Fruit fly (Drosophila melanogaster) whole organism, embryonic: ENCODE data around the gene CG17803.

Experiments
- BtbVII ChIP-seq: fragments of 200-800 bp; sonication (Bioruptor generic); optimal IDR thresholded peaks from 3 replicates; lab custom pipeline; 2017; ENCODE audit warnings: missing biosample characterization, mild to moderate bottlenecking, missing genetic modification characterization
- C15 ChIP-seq: fragments of 200-800 bp; sonication (Bioruptor generic); IDR thresholded peaks from 3 replicates; pipeline ENCODE4 v1.3.6; 2022; ENCODE audit warnings: missing biosample characterization, missing genetic modification characterization
- CG10147 ChIP-seq: fragments of 200-800 bp; sonication (Bioruptor generic); optimal IDR thresholded peaks from 2 replicates; lab custom pipeline; 2019; ENCODE audit warnings: missing biosample characterization, mild to moderate bottlenecking, missing genetic modification characterization, moderate library complexity
- CG11696 ChIP-seq: fragments of 200-800 bp; sonication (Bioruptor generic); IDR thresholded peaks from 2 replicates; pipeline ENCODE4 v1.3.6; 2022; ENCODE audit warnings: missing biosample characterization, missing genetic modification characterization
- CG12071 ChIP-seq: fragments of 200-800 bp; sonication (Bioruptor generic); optimal IDR thresholded peaks from 3 replicates; lab custom pipeline; 2018; ENCODE audit warnings: missing biosample characterization, mild to moderate bottlenecking, missing genetic modification characterization
- CG12219 ChIP-seq: fragments of 200-800 bp; sonication (Bioruptor generic); optimal IDR thresholded peaks from 3 replicates; lab custom pipeline; 2018; ENCODE audit warnings: missing biosample characterization, mild to moderate bottlenecking, missing genetic modification characterization
- CG12299 ChIP-seq: fragments of 200-800 bp; sonication (Bioruptor generic); optimal IDR thresholded peaks from 2 replicates; lab custom pipeline; 2018; ENCODE audit warnings: missing biosample characterization, mild to moderate bottlenecking, missing genetic modification characterization
- CG13624 ChIP-seq: fragments of 200-800 bp; sonication (Bioruptor generic); optimal IDR thresholded peaks from 2 replicates; lab custom pipeline; 2016; ENCODE audit warnings: missing biosample characterization, missing genetic modification characterization
- CG2202 ChIP-seq: fragments of 200-800 bp; sonication (Bioruptor generic); optimal IDR thresholded peaks from 2 replicates; lab custom pipeline; 2018; ENCODE audit warnings: missing biosample characterization, mild to moderate bottlenecking, missing genetic modification characterization
- CG3407 ChIP-seq: fragments of 200-800 bp; sonication (Bioruptor generic); optimal IDR thresholded peaks from 2 replicates; lab custom pipeline; 2018; ENCODE audit warnings: missing biosample characterization, mild to moderate bottlenecking, missing genetic modification characterization
- CG34422 ChIP-seq: fragments of 200-800 bp; sonication (Bioruptor generic); IDR thresholded peaks from 3 replicates; pipeline ENCODE4 v1.3.6; 2022; ENCODE audit warnings: missing biosample characterization, missing genetic modification characterization
- CG4328 ChIP-seq: fragments of 200-800 bp; sonication (Bioruptor generic); optimal IDR thresholded peaks from 3 replicates; lab custom pipeline; 2017; ENCODE audit warnings: missing biosample characterization, missing genetic modification reagents, missing genetic modification characterization
- CG6791 ChIP-seq: fragments of 200-800 bp; sonication (Bioruptor generic); IDR thresholded peaks from 3 replicates; pipeline ENCODE4 v1.3.6; 2022; ENCODE audit warnings: missing biosample characterization, missing genetic modification characterization; ENCODE audit not compliant: partially characterized antibody
- CG7963 ChIP-seq: fragments of 200-800 bp; sonication (Bioruptor generic); IDR thresholded peaks from 3 replicates; pipeline ENCODE4 v1.3.6; 2022; ENCODE audit warnings: missing biosample characterization, missing genetic modification characterization; ENCODE audit not compliant: partially characterized antibody
- CHES-1-like ChIP-seq: fragments of 200-800 bp; sonication (Bioruptor generic); optimal IDR thresholded peaks from 2 replicates; lab custom pipeline; 2016; ENCODE audit warnings: missing biosample characterization, missing genetic modification characterization
- Camta ChIP-seq: fragments of 200-800 bp; sonication (Bioruptor generic); optimal IDR thresholded peaks from 2 replicates; lab custom pipeline; 2016; ENCODE audit warnings: missing biosample characterization, missing genetic modification characterization
- CkIIα-i1 ChIP-seq: fragments of 200-800 bp; sonication (Bioruptor generic); IDR thresholded peaks from 2 replicates; pipeline ENCODE4 v1.3.6; 2022; ENCODE audit warnings: missing biosample characterization, missing genetic modification characterization
- CoRest ChIP-seq: fragments of 200-800 bp; sonication (Bioruptor generic); optimal IDR thresholded peaks from 3 replicates; lab custom pipeline; 2018; ENCODE audit warnings: missing biosample characterization, mild to moderate bottlenecking, missing genetic modification characterization, moderate library complexity
- Deaf1 ChIP-seq: fragments of 200-800 bp; optimal IDR thresholded peaks from 3 replicates; lab custom pipeline; 2019; ENCODE audit warnings: missing biosample characterization, mild to moderate bottlenecking, missing genetic modification characterization, moderate library complexity
- Dip2 ChIP-seq: fragments of 200-800 bp; sonication (Bioruptor generic); IDR thresholded peaks from 2 replicates; pipeline ENCODE4 v1.3.6; 2022; ENCODE audit warnings: missing biosample characterization, missing genetic modification characterization
- Dll ChIP-seq: fragments of 200-800 bp; sonication (Bioruptor generic); IDR thresholded peaks from 4 replicates; pipeline ENCODE4 v1.3.6; 2022; ENCODE audit warnings: missing biosample characterization, missing genetic modification characterization; ENCODE audit not compliant: partially characterized antibody
- Dref ChIP-seq: fragments of 200-800 bp; sonication (Bioruptor generic); IDR thresholded peaks from 2 replicates; pipeline ENCODE4 v1.3.6; 2022; ENCODE audit warnings: missing biosample characterization, missing genetic modification characterization
- GATAe ChIP-seq: fragments of 200-800 bp; sonication (Bioruptor generic); conservative IDR thresholded peaks from 2 replicates; pipeline ENCODE4 v1.3.6; 2022; ENCODE audit warnings: missing biosample characterization, missing genetic modification characterization
- Gsc ChIP-seq: fragments of 200-800 bp; sonication (Bioruptor generic); IDR thresholded peaks from 2 replicates; pipeline ENCODE4 v1.3.6; 2022; ENCODE audit warnings: missing biosample characterization, missing genetic modification characterization
- H2.0 ChIP-seq: fragments of 200-800 bp; sonication (Bioruptor generic); IDR thresholded peaks from 2 replicates; pipeline ENCODE4 v1.3.6; 2022; ENCODE audit warnings: missing biosample characterization, missing genetic modification characterization
- Mes4 ChIP-seq: fragments of 200-800 bp; sonication (Bioruptor generic); optimal IDR thresholded peaks from 2 replicates; lab custom pipeline; 2016; ENCODE audit warnings: missing biosample characterization, missing genetic modification characterization
- Neu2 ChIP-seq: fragments of 200-800 bp; sonication (Bioruptor generic); optimal IDR thresholded peaks from 3 replicates; lab custom pipeline; 2016; ENCODE audit warnings: missing biosample characterization, missing genetic modification characterization, borderline replicate concordance
- Pdp1 ChIP-seq, 2 experiments: fragments of 200-800 bp; sonication (Bioruptor generic); optimal IDR thresholded peaks; 3 replicates each; lab custom pipeline; 2016; ENCODE audit warnings: missing biosample characterization in 2 of 2, missing genetic modification characterization in 2 of 2, mild to moderate bottlenecking in 1 of 2, moderate library complexity in 1 of 2
- Sox102F ChIP-seq: fragments of 200-800 bp; sonication (Bioruptor generic); optimal IDR thresholded peaks from 2 replicates; lab custom pipeline; 2018; ENCODE audit warnings: missing biosample characterization, mild to moderate bottlenecking, missing genetic modification characterization, moderate library complexity
- ap ChIP-seq: fragments of 200-800 bp; sonication (Bioruptor generic); IDR thresholded peaks from 2 replicates; pipeline ENCODE4 v1.3.6; 2022; ENCODE audit warnings: missing biosample characterization, missing genetic modification characterization
- ase ChIP-seq: fragments of 200-800 bp; sonication (Bioruptor generic); IDR thresholded peaks from 3 replicates; pipeline ENCODE4 v1.3.6; 2022; ENCODE audit warnings: missing biosample characterization, missing genetic modification characterization
- ash1 ChIP-seq: fragments of 200-800 bp; sonication (Bioruptor generic); optimal IDR thresholded peaks from 2 replicates; lab custom pipeline; 2018; ENCODE audit warnings: missing biosample characterization, mild to moderate bottlenecking, missing genetic modification characterization
- bab2 ChIP-seq: fragments of 200-800 bp; sonication (Bioruptor generic); optimal IDR thresholded peaks from 2 replicates; lab custom pipeline; 2016; ENCODE audit warnings: missing biosample characterization, missing genetic modification characterization
- dmrt11E ChIP-seq: fragments of 200-800 bp; sonication (Bioruptor generic); optimal IDR thresholded peaks from 3 replicates; lab custom pipeline; 2018; ENCODE audit warnings: missing biosample characterization, mild to moderate bottlenecking, missing genetic modification characterization, moderate library complexity
- eyg ChIP-seq: fragments of 200-800 bp; sonication (Bioruptor generic); optimal IDR thresholded peaks from 3 replicates; lab custom pipeline; 2016; ENCODE audit warnings: missing biosample characterization, missing genetic modification characterization
- gce ChIP-seq: fragments of 200-800 bp; sonication (Bioruptor generic); IDR thresholded peaks from 3 replicates; pipeline ENCODE4 v1.3.6; 2022; ENCODE audit warnings: missing biosample characterization, missing genetic modification characterization
- gt ChIP-seq: fragments of 200-800 bp; sonication (Bioruptor generic); IDR thresholded peaks from 2 replicates; pipeline ENCODE4 v1.3.6; 2022; ENCODE audit warnings: missing biosample characterization, missing genetic modification characterization
- hbn ChIP-seq: fragments of 200-800 bp; sonication (Bioruptor generic); IDR thresholded peaks from 2 replicates; pipeline ENCODE4 v1.3.6; 2022; ENCODE audit warnings: missing biosample characterization, missing genetic modification characterization; ENCODE audit not compliant: partially characterized antibody
- kni ChIP-seq: fragments of 200-800 bp; sonication (Bioruptor generic); optimal IDR thresholded peaks from 3 replicates; lab custom pipeline; 2017; ENCODE audit warnings: mild to moderate bottlenecking, missing biosample characterization, missing genetic modification reagents, missing genetic modification characterization
- knrl ChIP-seq: fragments of 200-800 bp; sonication (Bioruptor generic); IDR thresholded peaks from 3 replicates; pipeline ENCODE4 v1.3.6; 2022; ENCODE audit warnings: missing biosample characterization, missing genetic modification characterization; ENCODE audit not compliant: partially characterized antibody
- nmo ChIP-seq: fragments of 200-800 bp; sonication (Bioruptor generic); optimal IDR thresholded peaks from 2 replicates; lab custom pipeline; 2018; ENCODE audit warnings: missing biosample characterization, mild to moderate bottlenecking, missing genetic modification characterization, moderate library complexity
- pb ChIP-seq: fragments of 200-800 bp; sonication (Bioruptor generic); optimal IDR thresholded peaks from 3 replicates; lab custom pipeline; 2016; ENCODE audit warnings: missing biosample characterization, missing genetic modification characterization
- ranshi ChIP-seq: fragments of 200-800 bp; sonication (Bioruptor generic); IDR thresholded peaks from 2 replicates; pipeline ENCODE4 v1.3.6; 2022; ENCODE audit warnings: missing biosample characterization, missing genetic modification characterization
- ro ChIP-seq: fragments of 200-800 bp; sonication (Bioruptor generic); IDR thresholded peaks from 2 replicates; pipeline ENCODE4 v1.3.6; 2022; ENCODE audit warnings: missing biosample characterization, missing genetic modification characterization
- slp2 ChIP-seq: fragments of 200-800 bp; sonication (Bioruptor generic); optimal IDR thresholded peaks from 2 replicates; lab custom pipeline; 2016; ENCODE audit warnings: missing biosample characterization, missing genetic modification characterization
- tgo ChIP-seq: fragments of 200-800 bp; sonication (Bioruptor generic); IDR thresholded peaks from 3 replicates; pipeline ENCODE4 v1.3.6; 2022; ENCODE audit warnings: missing biosample characterization, missing genetic modification characterization
- tll ChIP-seq, 2 experiments: fragments of 200-800 bp in 1 of 2; fragments of >200 bp in 1 of 2; sonication (Bioruptor generic) in 1 of 2; optimal IDR thresholded peaks; 2 replicates each; lab custom pipeline; 2017 to 2019; ENCODE audit warnings: missing biosample characterization in 2 of 2, missing genetic modification characterization in 2 of 2, mild to moderate bottlenecking in 1 of 2, moderate library complexity in 1 of 2
- toy ChIP-seq: fragments of 200-800 bp; sonication (Bioruptor generic); IDR thresholded peaks from 2 replicates; pipeline ENCODE4 v1.3.6; 2022; ENCODE audit warnings: missing biosample characterization, missing genetic modification characterization
- wek ChIP-seq: fragments of 200-800 bp; sonication (Bioruptor generic); optimal IDR thresholded peaks from 3 replicates; lab custom pipeline; 2018; ENCODE audit warnings: missing biosample characterization, mild to moderate bottlenecking, missing genetic modification characterization, moderate library complexity

CG17803 gene

DNA sequence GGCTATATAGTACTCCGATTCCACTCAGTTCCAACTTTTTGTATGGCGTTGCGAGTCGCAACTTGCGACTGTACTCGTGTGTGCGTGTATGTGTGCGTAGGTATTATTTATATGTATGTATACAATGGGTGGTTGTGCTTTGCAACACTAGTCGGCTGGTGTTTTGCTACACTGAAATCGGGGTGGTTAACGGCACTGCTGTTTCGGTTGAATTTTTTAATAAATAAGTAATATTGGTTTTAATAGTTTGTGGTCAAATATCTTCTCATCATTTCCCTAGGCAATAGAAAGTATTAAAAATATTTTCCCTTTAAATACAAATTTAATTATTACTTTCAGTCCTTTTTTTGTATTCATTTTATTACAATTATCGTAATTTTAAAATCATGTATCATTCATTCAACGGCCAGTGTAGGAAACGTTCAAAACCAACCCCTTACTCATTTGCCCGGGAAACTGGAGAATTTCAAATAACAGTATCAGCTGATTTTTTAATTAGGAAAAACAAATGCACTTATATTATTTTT is 3.0 kb downstream of the CG17803 start, which contains the start of gene CG7379 (continued):
- peak; percentile 45 for TF ChIP-seq CG2202
- no peak for TF ChIP-seq CG7963 (GFP tag; lab: Robert Waterston, UW)
- peak; percentile 58 for TF ChIP-seq pb (GFP tag; lab: Kevin White, UChicago)
- no peak for TF ChIP-seq wek (GFP tag; lab: Kevin White, UChicago)
- TF ChIP-seq CG12071 (GFP tag; lab: Kevin White, UChicago), result peak; percentile 13
- peak; percentile 77 for TF ChIP-seq CG10147 (GFP tag; lab: Kevin White, UChicago)
- no peak for TF ChIP-seq ap (GFP tag; lab: Robert Waterston, UW)
- peak; percentile 52 for TF ChIP-seq ash1 (GFP tag; lab: Kevin White, UChicago)
- peak; percentile 78 for TF ChIP-seq tgo (GFP tag; lab: Robert Waterston, UW)
- TF ChIP-seq toy (GFP tag; lab: Robert Waterston, UW), result no peak
- peak; percentile 50; the same call in 1 of the 2 replicates for TF ChIP-seq gt
- TF ChIP-seq Neu2, result no peak
- peak; percentile 60 for TF ChIP-seq slp2 (GFP tag; lab: Kevin White, UChicago)
- no peak for TF ChIP-seq CG11696 (GFP tag; lab: Robert Waterston, UW)
- no peak for TF ChIP-seq Dip2 (GFP tag; lab: Robert Waterston, UW)
- peak; percentile 45 for TF ChIP-seq Dref (GFP tag; lab: Robert Waterston, UW)
- no peak; the same call in 1 of the 2 replicates for TF ChIP-seq GATAe (GFP tag; lab: Robert Waterston, UW)
- peak; percentile 81 for TF ChIP-seq nmo (GFP tag; lab: Kevin White, UChicago)
- TF ChIP-seq CHES-1-like (GFP tag; lab: Kevin White, UChicago), result peak; percentile 77
- TF ChIP-seq CG4328 (GFP tag; lab: Kevin White, UChicago), result peak; percentile 74
- TF ChIP-seq Gsc (GFP tag; lab: Robert Waterston, UW), result no peak
- TF ChIP-seq ase, result peak; percentile 48; the same call in 1 of the 3 replicates
- TF ChIP-seq ro (GFP tag; lab: Robert Waterston, UW), result peak; percentile 36; the same call in 1 of the 2 replicates
- TF ChIP-seq Sox102F, result no peak
- peak; percentile 52 for TF ChIP-seq Deaf1
- TF ChIP-seq Dll (GFP tag; lab: Robert Waterston, UW), result peak; percentile 30; the same call in 1 of the 4 replicates
- TF ChIP-seq C15 (GFP tag; lab: Robert Waterston, UW), result peak; percentile 64; the same call in 1 of the 3 replicates
- no peak for TF ChIP-seq hbn (GFP tag; lab: Robert Waterston, UW)
- TF ChIP-seq Camta, result peak; percentile 77
- no peak for TF ChIP-seq gce
- TF ChIP-seq knrl (GFP tag; lab: Robert Waterston, UW), result peak; percentile 29; the same call in 1 of the 3 replicates
- no peak for TF ChIP-seq tll (GFP tag; optimal IDR thresholded peaks at IDR 0.05; lab: Kevin White, UChicago)
- TF ChIP-seq Pdp1 (GFP tag; optimal IDR thresholded peaks at IDR 0.05; lab: Kevin White, UChicago), result peak; percentile 64 to 82
- TF ChIP-seq CG34422 (GFP tag; lab: Robert Waterston, UW), result peak; percentile 78; the same call in 1 of the 3 replicates
- peak; percentile 50 for TF ChIP-seq CG12299
- peak; percentile 66 for TF ChIP-seq dmrt11E (tag; lab: Kevin White, UChicago)
- TF ChIP-seq BtbVII (GFP tag; lab: Kevin White, UChicago), result peak; percentile 60
- peak; percentile 79 for TF ChIP-seq kni (GFP tag; lab: Kevin White, UChicago)
- no peak for TF ChIP-seq CkIIα-i1 (GFP tag; lab: Robert Waterston, UW)
- TF ChIP-seq bab2 (GFP tag; lab: Kevin White, UChicago), result peak; percentile 88
- TF ChIP-seq ranshi (GFP tag; lab: Robert Waterston, UW), result peak; percentile 79; the same call in 1 of the 2 replicates
- TF ChIP-seq CG6791 (GFP tag; lab: Robert Waterston, UW), result 0 out of 3 replicates have a peak, but pooled peaks have one; percentile 18
- peak; percentile 71 for TF ChIP-seq eyg (GFP tag; lab: Kevin White, UChicago)
- peak; percentile 3 for TF ChIP-seq CG12219 (GFP tag; lab: Kevin White, UChicago)
- TF ChIP-seq CoRest, result peak; percentile 85
- TF ChIP-seq Mes4, result peak; percentile 16
- peak; percentile 72 for TF ChIP-seq CG3407
- peak; percentile 76 for TF ChIP-seq H2.0 (GFP tag; lab: Robert Waterston, UW)
- TF ChIP-seq CG13624 (GFP tag; lab: Kevin White, UChicago), result peak; percentile 87
